Fruit fly (Drosophila melanogaster) whole organism, embryonic: ENCODE data around the gene CG15728.

Experiments
- ATbp ChIP-seq: fragments of 200-800 bp; sonication (Bioruptor generic); optimal IDR thresholded peaks from 2 replicates; lab custom pipeline; 2017; ENCODE audit warnings: missing biosample characterization, mild to moderate bottlenecking, missing genetic modification characterization, missing genetic modification reagents
- Abd-B ChIP-seq: fragments of 200-800 bp; sonication (Bioruptor generic); optimal IDR thresholded peaks from 2 replicates; lab custom pipeline; 2018; ENCODE audit warnings: missing biosample characterization, mild to moderate bottlenecking, missing genetic modification characterization, moderate library complexity
- B-H2 ChIP-seq: fragments of 200-800 bp; sonication (Bioruptor generic); optimal IDR thresholded peaks from 2 replicates; lab custom pipeline; 2018; ENCODE audit warnings: missing biosample characterization, mild to moderate bottlenecking, missing genetic modification characterization
- Bgb ChIP-seq: fragments of 200-800 bp; sonication (Bioruptor generic); IDR thresholded peaks from 2 replicates; pipeline ENCODE4 v1.3.6; 2022; ENCODE audit warnings: missing biosample characterization, missing genetic modification characterization; ENCODE audit not compliant: partially characterized antibody
- CG12155 ChIP-seq: fragments of 200-800 bp; sonication (Bioruptor generic); optimal IDR thresholded peaks from 3 replicates; lab custom pipeline; 2016; ENCODE audit warnings: missing biosample characterization, missing genetic modification characterization
- CG12236 ChIP-seq: fragments of 200-800 bp; sonication (Bioruptor generic); optimal IDR thresholded peaks from 2 replicates; lab custom pipeline; 2016; ENCODE audit warnings: missing biosample characterization, missing genetic modification characterization
- CG13287 ChIP-seq: fragments of 200-800 bp; sonication (Bioruptor generic); IDR thresholded peaks from 2 replicates; pipeline ENCODE4 v1.3.6; 2022; ENCODE audit warnings: missing biosample characterization, missing genetic modification characterization; ENCODE audit not compliant: partially characterized antibody
- CG13894 ChIP-seq: fragments of 200-800 bp; sonication (Bioruptor generic); optimal IDR thresholded peaks from 3 replicates; lab custom pipeline; 2018; ENCODE audit warnings: missing biosample characterization, mild to moderate bottlenecking, missing genetic modification characterization, moderate library complexity
- CG1603 ChIP-seq: fragments of 200-800 bp; sonication (Bioruptor generic); optimal IDR thresholded peaks from 2 replicates; lab custom pipeline; 2019; ENCODE audit warnings: missing biosample characterization, mild to moderate bottlenecking, missing genetic modification characterization, moderate library complexity
- CG34422 ChIP-seq: fragments of 200-800 bp; sonication (Bioruptor generic); IDR thresholded peaks from 3 replicates; pipeline ENCODE4 v1.3.6; 2022; ENCODE audit warnings: missing biosample characterization, missing genetic modification characterization
- CG4404 ChIP-seq: fragments of 200-800 bp; sonication (Bioruptor generic); IDR thresholded peaks from 2 replicates; pipeline ENCODE4 v1.3.6; 2022; ENCODE audit warnings: missing biosample characterization, missing genetic modification characterization
- CG4730 ChIP-seq: fragments of 200-800 bp; sonication (Bioruptor generic); IDR thresholded peaks from 2 replicates; pipeline ENCODE4 v1.3.6; 2022; ENCODE audit warnings: missing biosample characterization, missing genetic modification characterization
- CG7357 ChIP-seq: fragments of 200-800 bp; sonication (Bioruptor generic); IDR thresholded peaks from 3 replicates; pipeline ENCODE4 v1.3.6; 2022; ENCODE audit warnings: missing biosample characterization, missing genetic modification characterization
- CG8388 ChIP-seq: fragments of 200-800 bp; sonication (Bioruptor generic); optimal IDR thresholded peaks from 2 replicates; lab custom pipeline; 2019; ENCODE audit warnings: missing biosample characterization, mild to moderate bottlenecking, missing genetic modification characterization, moderate library complexity
- CG9215 ChIP-seq: fragments of 200-800 bp; sonication (Bioruptor generic); IDR thresholded peaks from 2 replicates; pipeline ENCODE4 v1.3.6; 2022; ENCODE audit warnings: missing biosample characterization, missing genetic modification characterization
- Dbx ChIP-seq: fragments of 200-800 bp; sonication (Bioruptor generic); IDR thresholded peaks from 3 replicates; pipeline ENCODE4 v1.3.6; 2022; ENCODE audit warnings: missing biosample characterization, missing genetic modification characterization
- Dip2 ChIP-seq: fragments of 200-800 bp; sonication (Bioruptor generic); IDR thresholded peaks from 2 replicates; pipeline ENCODE4 v1.3.6; 2022; ENCODE audit warnings: missing biosample characterization, missing genetic modification characterization
- Dll ChIP-seq: fragments of 200-800 bp; sonication (Bioruptor generic); IDR thresholded peaks from 4 replicates; pipeline ENCODE4 v1.3.6; 2022; ENCODE audit warnings: missing biosample characterization, missing genetic modification characterization; ENCODE audit not compliant: partially characterized antibody
- Elba2 ChIP-seq: fragments of 200-800 bp; sonication (Bioruptor generic); optimal IDR thresholded peaks from 3 replicates; lab custom pipeline; 2016; ENCODE audit warnings: missing biosample characterization, missing genetic modification characterization
- Ets97D ChIP-seq: fragments of 200-800 bp; sonication (Bioruptor generic); optimal IDR thresholded peaks from 3 replicates; lab custom pipeline; 2016; ENCODE audit warnings: missing biosample characterization, missing genetic modification characterization
- Gsc ChIP-seq: fragments of 200-800 bp; sonication (Bioruptor generic); IDR thresholded peaks from 2 replicates; pipeline ENCODE4 v1.3.6; 2022; ENCODE audit warnings: missing biosample characterization, missing genetic modification characterization
- HLH4C ChIP-seq: fragments of 200-800 bp; sonication (Bioruptor generic); IDR thresholded peaks from 3 replicates; pipeline ENCODE4 v1.3.6; 2022; ENCODE audit warnings: missing biosample characterization, missing genetic modification characterization; ENCODE audit not compliant: partially characterized antibody
- Oli ChIP-seq: fragments of 200-800 bp; sonication (Bioruptor generic); optimal IDR thresholded peaks from 2 replicates; lab custom pipeline; 2018; ENCODE audit warnings: missing biosample characterization, mild to moderate bottlenecking, missing genetic modification characterization, moderate library complexity
- Rfx ChIP-seq: fragments of 200-800 bp; sonication (Bioruptor generic); IDR thresholded peaks from 2 replicates; pipeline ENCODE4 v1.3.6; 2022; ENCODE audit warnings: missing biosample characterization, missing genetic modification characterization
- Xbp1 ChIP-seq: fragments of 200-800 bp; sonication (Bioruptor generic); optimal IDR thresholded peaks from 3 replicates; lab custom pipeline; 2016; ENCODE audit warnings: missing biosample characterization, mild to moderate bottlenecking, missing genetic modification characterization
- abd-A ChIP-seq: fragments of 200-800 bp; sonication (Bioruptor generic); optimal IDR thresholded peaks from 3 replicates; lab custom pipeline; 2019; ENCODE audit warnings: missing biosample characterization, mild to moderate bottlenecking, missing genetic modification characterization, moderate library complexity
- amos ChIP-seq: fragments of 200-800 bp; sonication (Bioruptor generic); IDR thresholded peaks from 2 replicates; pipeline ENCODE4 v1.3.6; 2022; ENCODE audit warnings: missing biosample characterization, missing genetic modification characterization; ENCODE audit not compliant: partially characterized antibody
- az2 ChIP-seq: fragments of 200-800 bp; sonication (Bioruptor generic); optimal IDR thresholded peaks from 3 replicates; lab custom pipeline; 2016; ENCODE audit warnings: missing biosample characterization, missing genetic modification characterization
- bsh ChIP-seq, 2 experiments: fragments of 200-800 bp; sonication (Bioruptor generic); optimal IDR thresholded peaks; 2 replicates each; lab custom pipeline; 2017 to 2018; ENCODE audit warnings: mild to moderate bottlenecking in 2 of 2, missing biosample characterization in 2 of 2, missing genetic modification characterization in 2 of 2, moderate library complexity in 1 of 2
- caup ChIP-seq: fragments of 200-800 bp; sonication (Bioruptor generic); optimal IDR thresholded peaks from 3 replicates; lab custom pipeline; 2017; ENCODE audit warnings: missing biosample characterization, mild to moderate bottlenecking, missing genetic modification characterization, moderate library complexity; ENCODE audit not compliant: severe bottlenecking
- crp ChIP-seq, 2 experiments: fragments of 200-800 bp; sonication (Bioruptor generic); optimal IDR thresholded peaks; 2 replicates in 1 of 2; 3 replicates in 1 of 2; lab custom pipeline; 2017; ENCODE audit warnings: missing biosample characterization in 2 of 2, missing genetic modification characterization in 2 of 2, mild to moderate bottlenecking in 1 of 2, moderate library complexity in 1 of 2
- dmrt99B ChIP-seq: fragments of 200-800 bp; sonication (Bioruptor generic); optimal IDR thresholded peaks from 2 replicates; lab custom pipeline; 2018; ENCODE audit warnings: missing biosample characterization, mild to moderate bottlenecking, missing genetic modification characterization, moderate library complexity
- esg ChIP-seq: fragments of 200-800 bp; sonication (Bioruptor generic); conservative IDR thresholded peaks from 2 replicates; pipeline ENCODE4 v1.3.6; 2022; ENCODE audit warnings: missing biosample characterization, missing genetic modification characterization
- fd64A ChIP-seq: fragments of 200-800 bp; sonication (Bioruptor generic); optimal IDR thresholded peaks from 3 replicates; lab custom pipeline; 2018; ENCODE audit warnings: missing biosample characterization, mild to moderate bottlenecking, missing genetic modification characterization
- gsb-n ChIP-seq: fragments of 200-800 bp; sonication (Bioruptor generic); optimal IDR thresholded peaks from 3 replicates; lab custom pipeline; 2018; ENCODE audit warnings: missing biosample characterization, mild to moderate bottlenecking, missing genetic modification characterization
- hb ChIP-seq: fragments of 200-800 bp; sonication (Bioruptor generic); IDR thresholded peaks from 3 replicates; pipeline ENCODE4 v1.3.6; 2022; ENCODE audit warnings: missing biosample characterization, missing genetic modification characterization; ENCODE audit not compliant: partially characterized antibody
- insv ChIP-seq, 2 experiments: fragments of 200-800 bp; sonication (Bioruptor generic); optimal IDR thresholded peaks; 3 replicates each; lab custom pipeline; 2016 to 2018; ENCODE audit warnings: missing biosample characterization in 2 of 2, missing genetic modification characterization in 2 of 2
- mld ChIP-seq: fragments of 200-800 bp; sonication (Bioruptor generic); IDR thresholded peaks from 3 replicates; pipeline ENCODE4 v1.3.6; 2022; ENCODE audit warnings: missing biosample characterization, missing genetic modification characterization; ENCODE audit not compliant: partially characterized antibody
- nom ChIP-seq: fragments of 200-800 bp; sonication (Bioruptor generic); optimal IDR thresholded peaks from 2 replicates; lab custom pipeline; 2017; ENCODE audit warnings: missing biosample characterization, missing genetic modification characterization, mild to moderate bottlenecking, moderate library complexity, missing genetic modification reagents
- ranshi ChIP-seq: fragments of 200-800 bp; sonication (Bioruptor generic); IDR thresholded peaks from 2 replicates; pipeline ENCODE4 v1.3.6; 2022; ENCODE audit warnings: missing biosample characterization, missing genetic modification characterization
- sd ChIP-seq: fragments of 200-800 bp; sonication (Bioruptor generic); optimal IDR thresholded peaks from 3 replicates; lab custom pipeline; 2018; ENCODE audit warnings: missing biosample characterization, mild to moderate bottlenecking, missing genetic modification characterization, moderate library complexity
- sim ChIP-seq: fragments of 200-800 bp; sonication (Bioruptor generic); IDR thresholded peaks from 2 replicates; pipeline ENCODE4 v1.3.6; 2022; ENCODE audit warnings: missing biosample characterization, missing genetic modification characterization
- sna ChIP-seq: fragments of 200-800 bp; sonication (Bioruptor generic); IDR thresholded peaks from 2 replicates; pipeline ENCODE4 v1.3.6; 2022; ENCODE audit warnings: missing biosample characterization, missing genetic modification characterization; ENCODE audit not compliant: partially characterized antibody
- so ChIP-seq: fragments of 200-800 bp; sonication (Bioruptor generic); IDR thresholded peaks from 3 replicates; pipeline ENCODE4 v1.3.6; 2022; ENCODE audit warnings: missing biosample characterization, missing genetic modification characterization
- sr ChIP-seq: fragments of 200-800 bp; sonication (Bioruptor generic); IDR thresholded peaks from 3 replicates; pipeline ENCODE4 v1.3.6; 2022; ENCODE audit warnings: missing biosample characterization, missing genetic modification characterization
- tin ChIP-seq: fragments of 200-800 bp; sonication (Bioruptor generic); optimal IDR thresholded peaks from 3 replicates; lab custom pipeline; 2016; ENCODE audit warnings: missing biosample characterization, missing genetic modification characterization
- unc-4 ChIP-seq: fragments of 200-800 bp; sonication (Bioruptor generic); IDR thresholded peaks from 2 replicates; pipeline ENCODE4 v1.3.6; 2022; ENCODE audit warnings: missing biosample characterization, missing genetic modification characterization; ENCODE audit not compliant: partially characterized antibody
- vnd ChIP-seq: fragments of 200-800 bp; sonication (Bioruptor generic); IDR thresholded peaks from 3 replicates; pipeline ENCODE4 v1.3.6; 2022; ENCODE audit warnings: missing biosample characterization, missing genetic modification characterization; ENCODE audit not compliant: partially characterized antibody

Gene CG15728

DNA sequence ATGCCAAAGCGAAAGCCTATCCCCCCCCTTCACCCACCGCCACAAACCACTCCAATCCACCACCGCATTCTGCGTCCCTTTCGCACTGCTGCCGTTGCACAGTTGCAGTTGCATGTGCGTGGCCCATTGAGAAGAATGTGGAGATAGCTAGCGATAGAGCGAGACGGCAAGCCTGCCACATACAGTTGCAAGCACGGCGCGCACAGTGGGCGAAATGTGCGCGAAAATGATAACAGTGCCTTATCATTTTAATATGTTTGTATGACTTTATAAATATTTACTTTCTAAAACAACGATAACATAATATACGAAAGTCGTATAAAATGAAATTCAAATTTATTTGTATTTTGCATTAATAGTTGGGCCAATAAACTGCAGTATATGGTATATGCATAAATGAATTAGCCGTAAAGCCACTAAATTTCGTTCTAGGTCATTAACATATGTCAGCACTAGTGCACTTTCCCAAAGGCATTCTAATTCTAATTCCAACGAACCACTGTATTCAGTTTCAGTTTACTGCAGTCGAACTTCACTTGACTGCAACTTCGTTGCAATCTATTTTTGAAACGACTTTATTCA, 48.2 kb upstream of the CG15728 start (continued):
- TF ChIP-seq Rfx (GFP tag; lab: Robert Waterston, UW) (no peak), crp (GFP tag; optimal IDR thresholded peaks at IDR 0.05; lab: Kevin White, UChicago) (no peak), CG1603 (tag; lab: Kevin White, UChicago) (peak; percentile 77), gsb-n (tag; lab: Kevin White, UChicago) (peak; percentile 81), hb (GFP tag; lab: Robert Waterston, UW) (no peak), nom (GFP tag; lab: Kevin White, UChicago) (peak; percentile 49), B-H2 (GFP tag; lab: Kevin White, UChicago) (no peak), tin (GFP tag; lab: Kevin White, UChicago) (peak; percentile 67), sim (GFP tag; lab: Robert Waterston, UW) (peak; percentile 66), vnd (no peak), Elba2 (GFP tag; lab: Kevin White, UChicago) (peak; percentile 3), bsh (GFP tag; optimal IDR thresholded peaks at IDR 0.05; lab: Kevin White, UChicago) (peak; percentile 90 to 91), CG12155 (no peak), amos (no peak), unc-4 (no peak), dmrt99B (tag; lab: Kevin White, UChicago) (peak; percentile 68), Dll (no peak), fd64A (GFP tag; lab: Kevin White, UChicago) (no peak), az2 (GFP tag; lab: Kevin White, UChicago) (peak; percentile 80), Ets97D (GFP tag; lab: Kevin White, UChicago) (no peak), Xbp1 (GFP tag; lab: Kevin White, UChicago) (peak; percentile 66), CG4730 (GFP tag; lab: Robert Waterston, UW) (peak; percentile 18; the same call in 1 of the 2 replicates), mld (GFP tag; lab: Robert Waterston, UW) (no peak), CG13287 (no peak), Oli (tag; lab: Kevin White, UChicago) (peak; percentile 78), ATbp (GFP tag; lab: Kevin White, UChicago) (peak; percentile 61), insv (GFP tag; optimal IDR thresholded peaks at IDR 0.05; lab: Kevin White, UChicago) (no peak), CG8388 (GFP tag; lab: Kevin White, UChicago) (peak; percentile 76), CG4404 (GFP tag; lab: Robert Waterston, UW) (peak; percentile 67), abd-A (tag; lab: Kevin White, UChicago) (no peak), CG34422 (GFP tag; lab: Robert Waterston, UW) (no peak), CG12236 (GFP tag; lab: Kevin White, UChicago) (peak; percentile 57), CG7357 (GFP tag; lab: Robert Waterston, UW) (peak; percentile 37; the same call in 1 of the 3 replicates), ranshi (GFP tag; lab: Robert Waterston, UW) (peak; percentile 47; the same call in 1 of the 2 replicates), Dip2 (GFP tag; lab: Robert Waterston, UW) (no peak), so (peak; percentile 65; the same call in 1 of the 3 replicates), sd (no peak), caup (no peak), sr (GFP tag; lab: Robert Waterston, UW) (no peak), Gsc (peak; percentile 26; the same call in 1 of the 2 replicates), sna (GFP tag; lab: Robert Waterston, UW) (no peak), HLH4C (no peak), esg (GFP tag; lab: Robert Waterston, UW) (no peak; the same call in 1 of the 2 replicates), Bgb (GFP tag; lab: Robert Waterston, UW) (no peak), Abd-B (GFP tag; lab: Kevin White, UChicago) (peak; percentile 43), CG9215 (GFP tag; lab: Robert Waterston, UW) (0 out of 2 replicates have a peak, but pooled peaks have one; percentile 9), CG13894 (tag; lab: Kevin White, UChicago) (no peak), Dbx (GFP tag; lab: Robert Waterston, UW) (no peak)
